Worm (Caenorhabditis elegans) whole organism, mixed stage, embryonic: ENCODE data around the gene npr-17.

Source experiments
- blmp-1 ChIP-seq: fragments of 150-350 bp; optimal IDR thresholded peaks from 2 replicates; lab custom pipeline; 2014; ENCODE audit warnings: missing biosample characterization, missing genetic modification characterization
- ceh-43 ChIP-seq: fragments of 200-800 bp; sonication (Bioruptor generic); optimal IDR thresholded peaks from 2 replicates; lab custom pipeline; 2018; ENCODE audit warnings: mild to moderate bottlenecking, missing genetic modification characterization, moderate library complexity, missing compliant biosample characterization
- ces-1 ChIP-seq: fragments of 150-350 bp; optimal IDR thresholded peaks from 2 replicates; lab custom pipeline; 2014; ENCODE audit warnings: missing biosample characterization, missing genetic modification reagents, missing genetic modification characterization
- elt-1 ChIP-seq: sonication (generic microtip); optimal IDR thresholded peaks from 2 replicates; lab custom pipeline; 2017; ENCODE audit warnings: missing genetic modification characterization, mild to moderate bottlenecking, missing compliant biosample characterization, antibody characterized with exemption, moderate library complexity, borderline replicate concordance; ENCODE audit not compliant: insufficient read depth
- hlh-1 ChIP-seq: fragments of 150-350 bp; optimal IDR thresholded peaks from 2 replicates; lab custom pipeline; 2014; ENCODE audit warnings: missing biosample characterization, missing genetic modification reagents, missing genetic modification characterization
- nhr-2 ChIP-seq: fragments of 150-350 bp; optimal IDR thresholded peaks from 2 replicates; lab custom pipeline; 2014; ENCODE audit warnings: missing biosample characterization, missing genetic modification characterization
- nhr-237 ChIP-seq: fragments of 150-350 bp; optimal IDR thresholded peaks from 2 replicates; lab custom pipeline; 2014; ENCODE audit warnings: missing biosample characterization, missing genetic modification characterization
- sem-2 ChIP-seq: fragments of 200-800 bp; sonication (Bioruptor generic); optimal IDR thresholded peaks from 2 replicates; lab custom pipeline; 2018; ENCODE audit warnings: mild to moderate bottlenecking, missing genetic modification characterization, missing compliant biosample characterization
- unc-39 ChIP-seq: fragments of 150-350 bp; optimal IDR thresholded peaks from 2 replicates; lab custom pipeline; 2014; ENCODE audit warnings: missing biosample characterization, missing genetic modification characterization
- unc-62 ChIP-seq: fragments of 150-350 bp; optimal IDR thresholded peaks from 2 replicates; lab custom pipeline; 2014; ENCODE audit warnings: missing biosample characterization, missing genetic modification reagents, missing genetic modification characterization
- ztf-11 ChIP-seq: fragments of 150-350 bp; optimal IDR thresholded peaks from 2 replicates; lab custom pipeline; 2014; ENCODE audit warnings: missing biosample characterization, missing genetic modification characterization

ce11 chrIII:7972687-7973086 is 23.6 kb downstream of the npr-17 start:
- TF ChIP-seq blmp-1 (no peak), ztf-11 (tag; lab: Kevin White, UChicago) (no peak), unc-62 (no peak), nhr-2 (tag; lab: Kevin White, UChicago) (no peak), elt-1 (tag; lab: Kevin White, UChicago) (no peak), ces-1 (GFP tag; lab: Kevin White, UChicago) (no peak), ceh-43 (no peak), hlh-1 (tag; lab: Kevin White, UChicago) (no peak), unc-39 (no peak), sem-2 (GFP tag; lab: Kevin White, UChicago) (no peak), nhr-237 (tag; lab: Kevin White, UChicago) (no peak)
